Fruit fly (Drosophila melanogaster) whole organism, larva: ENCODE measurements around the gene Kots.

ENCODE experiments used
- noc ChIP-seq: fragments of 200-800 bp; sonication (Bioruptor generic); optimal IDR thresholded peaks from 3 replicates; lab custom pipeline; 2019; ENCODE audit warnings: missing biosample characterization, mild to moderate bottlenecking, missing genetic modification characterization, moderate library complexity

Gene Kots

dm6 chr3R:13997762-13998161 lies 33.8 kb upstream of the Kots start:
- no peak for TF ChIP-seq noc (tag; lab: Kevin White, UChicago)

- TF ChIP-seq noc (tag; lab: Kevin White, UChicago): no peak
These were observed 32.0 kb upstream of the Kots start for dm6 chr3R:13995933-13996332.

- TF ChIP-seq noc (tag; lab: Kevin White, UChicago): no peak
These were observed 31.5 kb upstream of the Kots start for dm6 chr3R:13995426-13995825.

- no peak for TF ChIP-seq noc (tag; lab: Kevin White, UChicago)
These were observed 28.2 kb upstream of the Kots start for dm6 chr3R:13992126-13992535.

- TF ChIP-seq noc (tag; lab: Kevin White, UChicago): no peak
These were observed 26.1 kb upstream of the Kots start for dm6 chr3R:13990109-13990508.

- no peak for TF ChIP-seq noc (tag; lab: Kevin White, UChicago)
These were observed 25.5 kb upstream of the Kots start for dm6 chr3R:13989453-13989852.

- no peak for TF ChIP-seq noc (tag; lab: Kevin White, UChicago)
These were observed 25.0 kb upstream of the Kots start for dm6 chr3R:13988923-13989436.

- TF ChIP-seq noc (tag; lab: Kevin White, UChicago): no peak
These were observed 22.7 kb upstream of the Kots start for dm6 chr3R:13986648-13987047.

- no peak for TF ChIP-seq noc (tag; lab: Kevin White, UChicago)
These were observed 21.1 kb upstream of the Kots start for dm6 chr3R:13984922-13985581.

dm6 chr3R:13983272-13984032 lies 19.5 kb upstream of the Kots start:
- TF ChIP-seq noc (tag; lab: Kevin White, UChicago): peak; percentile 94

- TF ChIP-seq noc (tag; lab: Kevin White, UChicago): no peak
These were observed 18.4 kb upstream of the Kots start for dm6 chr3R:13982298-13982846.

- no peak for TF ChIP-seq noc (tag; lab: Kevin White, UChicago)
These were observed 17.6 kb upstream of the Kots start for dm6 chr3R:13981584-13981983.

dm6 chr3R:13980956-13981355 lies 17.0 kb upstream of the Kots start:
- no peak for TF ChIP-seq noc (tag; lab: Kevin White, UChicago)

- no peak for TF ChIP-seq noc (tag; lab: Kevin White, UChicago)
These were observed 14.1 kb upstream of the Kots start for dm6 chr3R:13978078-13978559.

dm6 chr3R:13977126-13977991 lies 13.4 kb upstream of the Kots start:
- TF ChIP-seq noc (tag; lab: Kevin White, UChicago): no peak
